Fruit fly (Drosophila melanogaster): ENCODE measurements around the gene CG14011.

Gene CG14011

DNA sequence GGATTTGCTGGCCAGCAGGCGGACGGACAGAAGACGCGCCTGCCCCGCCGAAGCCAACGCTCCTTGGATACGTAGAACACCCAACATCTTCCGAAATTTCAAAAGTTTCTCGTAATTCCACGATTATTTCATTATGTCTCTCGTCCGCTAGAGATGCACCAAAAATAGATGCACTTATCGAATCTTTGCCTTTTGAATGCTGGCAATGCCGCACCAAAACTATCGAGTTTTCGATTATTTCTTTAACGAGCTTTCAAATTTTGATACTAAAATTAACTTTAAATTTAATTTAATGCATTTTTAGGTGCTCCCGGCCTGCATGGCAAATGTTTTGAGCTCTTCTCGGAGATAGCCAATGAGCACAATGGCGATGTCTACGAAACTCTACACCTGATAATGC lies 48.9 kb downstream of the CG14011 start, which contains the start of gene Coq6 (continued):
- no peak for TF ChIP-seq CG12299 (tag; optimal IDR thresholded peaks at IDR 0.05)
- no peak for TF ChIP-seq prd (optimal IDR thresholded peaks at IDR 0.05)
- no peak for TF ChIP-seq prd (GFP tag; IDR thresholded peaks at IDR 0.05)
- TF ChIP-seq Hr39 (optimal IDR thresholded peaks at IDR 0.05), result no peak
- no peak for TF ChIP-seq CkIIα-i1 (GFP tag; IDR thresholded peaks at IDR 0.05)
- no peak for TF ChIP-seq kah (GFP tag; optimal IDR thresholded peaks at IDR 0.05)
- TF ChIP-seq CG6175 (GFP tag; IDR thresholded peaks at IDR 0.05), result no peak
- no peak for TF ChIP-seq dan (GFP tag; IDR thresholded peaks at IDR 0.05)
- TF ChIP-seq br (optimal IDR thresholded peaks at IDR 0.05), result no peak
- TF ChIP-seq Mad (GFP tag; optimal IDR thresholded peaks at IDR 0.05), result no peak
- peak; percentile 62 for TF ChIP-seq BEAF-32 (GFP tag; optimal IDR thresholded peaks at IDR 0.05)
- no peak for TF ChIP-seq Dek (tag; optimal IDR thresholded peaks at IDR 0.05)
- no peak for TF ChIP-seq Elba2 (GFP tag; optimal IDR thresholded peaks at IDR 0.05)
- TF ChIP-seq amos (GFP tag; IDR thresholded peaks at IDR 0.05; ENCODE audit: partially characterized antibody), result peak; percentile 49; the same call in 1 of the 2 replicates
- no peak for TF ChIP-seq fd64A (GFP tag; optimal IDR thresholded peaks at IDR 0.05)
- TF ChIP-seq nmo (GFP tag; optimal IDR thresholded peaks at IDR 0.05), result peak; percentile 14
- no peak for TF ChIP-seq Poxn (GFP tag; IDR thresholded peaks at IDR 0.05)
- TF ChIP-seq lov (optimal IDR thresholded peaks at IDR 0.05), result no peak
- TF ChIP-seq lov (GFP tag; IDR thresholded peaks at IDR 0.05), result no peak
- no peak for TF ChIP-seq shn (GFP tag; optimal IDR thresholded peaks at IDR 0.05)
- no peak for TF ChIP-seq CG12236 (GFP tag; optimal IDR thresholded peaks at IDR 0.05)
- peak; percentile 49; the same call in 1 of the 3 replicates for TF ChIP-seq CG7963 (GFP tag; IDR thresholded peaks at IDR 0.05; ENCODE audit: partially characterized antibody)
- no peak for TF ChIP-seq HmgD (GFP tag; optimal IDR thresholded peaks at IDR 0.05)
- TF ChIP-seq MESR4 (GFP tag; optimal IDR thresholded peaks at IDR 0.05), result peak; percentile 41
- no peak for TF ChIP-seq kni (GFP tag; optimal IDR thresholded peaks at IDR 0.05)
- TF ChIP-seq CG4282 (GFP tag; optimal IDR thresholded peaks at IDR 0.05), result no peak
- no peak for TF ChIP-seq ap (GFP tag; IDR thresholded peaks at IDR 0.05)
- peak; percentile 39 for TF ChIP-seq CG14710 (tag; optimal IDR thresholded peaks at IDR 0.05)
- no peak for TF ChIP-seq peb (GFP tag; IDR thresholded peaks at IDR 0.05)
- no peak for TF ChIP-seq CG3847 (GFP tag; IDR thresholded peaks at IDR 0.05)
- peak; percentile 25 for TF ChIP-seq CG15514 (GFP tag; optimal IDR thresholded peaks at IDR 0.05)
- TF ChIP-seq CG4730 (GFP tag; IDR thresholded peaks at IDR 0.05), result no peak
- TF ChIP-seq CG12104 (GFP tag; optimal IDR thresholded peaks at IDR 0.05), result no peak
- TF ChIP-seq Sry-δ (GFP tag; optimal IDR thresholded peaks at IDR 0.05), result peak; percentile 78
- TF ChIP-seq tx (GFP tag; optimal IDR thresholded peaks at IDR 0.05), result no peak
- TF ChIP-seq Atf3 (GFP tag; optimal IDR thresholded peaks at IDR 0.05), result no peak
- TF ChIP-seq eyg (GFP tag; optimal IDR thresholded peaks at IDR 0.05), result no peak
- no peak for TF ChIP-seq CG4617 (GFP tag; optimal IDR thresholded peaks at IDR 0.05; ENCODE audit: borderline replicate concordance)
- no peak for TF ChIP-seq CG18476 (GFP tag; optimal IDR thresholded peaks at IDR 0.05)
- no peak for TF ChIP-seq CG18599 (GFP tag; optimal IDR thresholded peaks at IDR 0.05)
- TF ChIP-seq aop (GFP tag; IDR thresholded peaks at IDR 0.05), result no peak
- TF ChIP-seq Dref (GFP tag; IDR thresholded peaks at IDR 0.05), result peak; percentile 74
- no peak for TF ChIP-seq CG13775 (GFP tag; optimal IDR thresholded peaks at IDR 0.05)
- no peak for TF ChIP-seq CG15696 (tag; optimal IDR thresholded peaks at IDR 0.05)
- TF ChIP-seq CG4707 (GFP tag; optimal IDR thresholded peaks at IDR 0.05), result no peak
- TF ChIP-seq dati (GFP tag; IDR thresholded peaks at IDR 0.05), result no peak
- TF ChIP-seq CG11398 (GFP tag; optimal IDR thresholded peaks at IDR 0.05), result no peak
- no peak for TF ChIP-seq Oaz (GFP tag; IDR thresholded peaks at IDR 0.05)
- TF ChIP-seq CG8359 (GFP tag; optimal IDR thresholded peaks at IDR 0.05; ENCODE audit: borderline replicate concordance), result no peak
- no peak for TF ChIP-seq CG8388 (GFP tag; optimal IDR thresholded peaks at IDR 0.05)
- peak; percentile 96 for TF ChIP-seq CG9215 (GFP tag; IDR thresholded peaks at IDR 0.05)
- TF ChIP-seq Dp (GFP tag; optimal IDR thresholded peaks at IDR 0.05), result peak; percentile 56
- TF ChIP-seq hth (optimal IDR thresholded peaks at IDR 0.05), result no peak
